Worm (Caenorhabditis elegans) whole organism, L4 larva: ENCODE measurements around the gene M199.136.

Source experiments
- ama-1 ChIP-seq: fragments of 150-350 bp; optimal IDR thresholded peaks from 2 replicates; lab custom pipeline; 2014; ENCODE audit warnings: inconsistent platforms, mixed read lengths
- attf-4 ChIP-seq: sonication (generic microtip); optimal IDR thresholded peaks from 3 replicates; lab custom pipeline; 2017; ENCODE audit warnings: missing biosample characterization, missing genetic modification characterization
- daf-16 ChIP-seq, 3 experiments: sonication (generic microtip); optimal IDR thresholded peaks; 2 replicates each; lab custom pipeline; 2016 to 2017; ENCODE audit warnings: missing genetic modification characterization in 3 of 3, missing genetic modification reagents in 3 of 3, mild to moderate bottlenecking in 2 of 3, missing compliant biosample characterization in 2 of 3, missing biosample characterization in 1 of 3, moderate library complexity in 1 of 3
- gei-8 ChIP-seq: fragments of 200-800 bp; sonication (Bioruptor generic); optimal IDR thresholded peaks from 2 replicates; lab custom pipeline; 2018; ENCODE audit warnings: mild to moderate bottlenecking, missing genetic modification characterization, missing compliant biosample characterization
- jun-1 ChIP-seq: fragments of 150-350 bp; optimal IDR thresholded peaks from 2 replicates; lab custom pipeline; 2014; ENCODE audit warnings: missing biosample characterization, missing genetic modification reagents, missing genetic modification characterization
- mxl-3 ChIP-seq: fragments of 200-800 bp; sonication (Bioruptor generic); optimal IDR thresholded peaks from 2 replicates; lab custom pipeline; 2018; ENCODE audit warnings: mild to moderate bottlenecking, missing genetic modification characterization, missing compliant biosample characterization
- nhr-102 ChIP-seq: sonication (generic microtip); optimal IDR thresholded peaks from 2 replicates; lab custom pipeline; 2016; ENCODE audit warnings: mild to moderate bottlenecking, missing genetic modification characterization, moderate library complexity, missing compliant biosample characterization
- skn-1 ChIP-seq: fragments of 150-350 bp; optimal IDR thresholded peaks from 2 replicates; lab custom pipeline; 2014; ENCODE audit warnings: missing biosample characterization, missing genetic modification characterization
- unc-130 ChIP-seq: sonication (generic microtip); optimal IDR thresholded peaks from 2 replicates; lab custom pipeline; 2016; ENCODE audit warnings: missing genetic modification reagents, missing genetic modification characterization, missing compliant biosample characterization
- unc-39 ChIP-seq: sonication (generic microtip); optimal IDR thresholded peaks from 2 replicates; lab custom pipeline; 2017; ENCODE audit warnings: missing biosample characterization, missing genetic modification characterization
- zag-1 ChIP-seq: fragments of 150-350 bp; optimal IDR thresholded peaks from 2 replicates; lab custom pipeline; 2014; ENCODE audit warnings: missing biosample characterization, missing genetic modification characterization

DNA sequence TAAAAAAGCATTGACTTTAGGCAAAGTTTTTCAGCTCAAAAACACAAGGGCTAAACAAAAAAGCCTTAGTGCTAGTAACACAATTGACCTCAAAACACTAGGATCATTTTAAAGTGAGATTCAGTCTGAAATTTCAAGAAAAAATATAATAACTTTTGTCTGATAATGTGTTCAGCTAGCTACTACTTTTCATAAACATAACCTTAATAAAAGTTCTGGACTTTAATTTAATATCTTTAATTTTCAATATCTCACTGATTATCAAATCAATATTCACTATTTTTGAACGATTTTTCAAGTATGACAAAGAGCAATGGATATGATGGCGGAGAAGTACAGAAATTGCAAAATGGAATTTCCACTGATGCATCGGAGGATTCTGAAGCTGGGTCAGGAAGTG lies 4.2 kb upstream of the M199.136 start, which contains the start of gene M199.135:
- TF ChIP-seq gei-8 (GFP tag; lab: Kevin White, UChicago) = no peak
- no peak for TF ChIP-seq attf-4 (tag; lab: Kevin White, UChicago)
- TF ChIP-seq ama-1 (lab: Kevin White, UChicago) = no peak
- TF ChIP-seq jun-1 (tag; lab: Kevin White, UChicago) = no peak
- no peak for TF ChIP-seq daf-16 (GFP tag; optimal IDR thresholded peaks at IDR 0.05; lab: Kevin White, UChicago)
- no peak for TF ChIP-seq daf-16 (tag; optimal IDR thresholded peaks at IDR 0.05; lab: Kevin White, UChicago)
- TF ChIP-seq skn-1 (tag; lab: Kevin White, UChicago) = no peak
- no peak for TF ChIP-seq unc-39 (tag; lab: Kevin White, UChicago)
- no peak for TF ChIP-seq zag-1 (tag; lab: Kevin White, UChicago)
- no peak for TF ChIP-seq unc-130 (GFP tag; lab: Kevin White, UChicago)
- TF ChIP-seq nhr-102 (tag; lab: Kevin White, UChicago) = no peak
- TF ChIP-seq mxl-3 = no peak
